Fruit fly (Drosophila melanogaster): ENCODE results near the gene nac.
A peak's percentile ranks its signal among the peaks of the same experiment; 100 is the strongest.

The nac gene

dm6 chr3R:8303848-8304247, at the start of gene nac (continued):
- TF ChIP-seq HLH3B (GFP tag; IDR thresholded peaks at IDR 0.05) (peak; percentile 19; the same call in 1 of the 2 replicates), NFAT (GFP tag; IDR thresholded peaks at IDR 0.05) (peak; percentile 37), Sox102F (GFP tag; optimal IDR thresholded peaks at IDR 0.05) (no peak), CG14710 (tag; optimal IDR thresholded peaks at IDR 0.05) (no peak), CG18262 (tag; optimal IDR thresholded peaks at IDR 0.05) (peak; percentile 11), Ets65A (GFP tag) (peak; percentile 11), Trl (optimal IDR thresholded peaks at IDR 0.05) (no peak), Trl (GFP tag; optimal IDR thresholded peaks at IDR 0.05) (no peak), CG10147 (GFP tag; optimal IDR thresholded peaks at IDR 0.05) (peak; percentile 15), jumu (GFP tag; optimal IDR thresholded peaks at IDR 0.05) (no peak), hb (GFP tag; IDR thresholded peaks at IDR 0.05; ENCODE audit: partially characterized antibody) (no peak), Dref (GFP tag; IDR thresholded peaks at IDR 0.05) (no peak), CG9215 (GFP tag; IDR thresholded peaks at IDR 0.05) (no peak), CG17829 (tag; optimal IDR thresholded peaks at IDR 0.05) (no peak), CG6254 (GFP tag; optimal IDR thresholded peaks at IDR 0.05) (no peak), az2 (GFP tag; optimal IDR thresholded peaks at IDR 0.05) (no peak), grau (tag; optimal IDR thresholded peaks at IDR 0.05) (peak; percentile 31), Sox100B (GFP tag; optimal IDR thresholded peaks at IDR 0.05) (no peak), gce (GFP tag; IDR thresholded peaks at IDR 0.05) (no peak), kah (GFP tag; optimal IDR thresholded peaks at IDR 0.05) (no peak), gro (GFP tag; optimal IDR thresholded peaks at IDR 0.05) (no peak), nerfin-2 (GFP tag; IDR thresholded peaks at IDR 0.05; ENCODE audit: partially characterized antibody) (no peak), CHES-1-like (GFP tag; optimal IDR thresholded peaks at IDR 0.05) (no peak), D19B (GFP tag; optimal IDR thresholded peaks at IDR 0.05) (no peak), CG9932 (GFP tag; IDR thresholded peaks at IDR 0.05) (peak; percentile 49), CG3065 (GFP tag; optimal IDR thresholded peaks at IDR 0.05) (no peak), lbe (GFP tag; optimal IDR thresholded peaks at IDR 0.05) (no peak), org-1 (GFP tag; optimal IDR thresholded peaks at IDR 0.05) (no peak), Sry-β (GFP tag; optimal IDR thresholded peaks at IDR 0.05) (no peak), CG12744 (GFP tag; optimal IDR thresholded peaks at IDR 0.05) (no peak), Ada2b (GFP tag; IDR thresholded peaks at IDR 0.05) (no peak), danr (GFP tag; IDR thresholded peaks at IDR 0.05) (no peak), CG7963 (GFP tag; IDR thresholded peaks at IDR 0.05; ENCODE audit: partially characterized antibody) (no peak), Atf-2 (GFP tag; optimal IDR thresholded peaks at IDR 0.05) (no peak), Adf1 (GFP tag; IDR thresholded peaks at IDR 0.05) (no peak), ems (GFP tag; optimal IDR thresholded peaks at IDR 0.05) (no peak), aop (GFP tag; IDR thresholded peaks at IDR 0.05) (no peak), CG10321 (GFP tag; IDR thresholded peaks at IDR 0.05) (no peak), CG6854 (GFP tag; optimal IDR thresholded peaks at IDR 0.05) (no peak), dpn (GFP tag; optimal IDR thresholded peaks at IDR 0.05) (peak; percentile 1 to 9), CG34224 (GFP tag; IDR thresholded peaks at IDR 0.05; ENCODE audit: partially characterized antibody) (no peak; the same call in 2 of the 3 replicates), jigr1 (GFP tag; IDR thresholded peaks at IDR 0.05) (no peak), CG30431 (GFP tag; optimal IDR thresholded peaks at IDR 0.05) (no peak), CG12219 (GFP tag; optimal IDR thresholded peaks at IDR 0.05) (no peak), CG8089 (GFP tag; optimal IDR thresholded peaks at IDR 0.05) (no peak), CG1603 (tag; optimal IDR thresholded peaks at IDR 0.05) (peak; percentile 9), Bdp1 (GFP tag; optimal IDR thresholded peaks at IDR 0.05) (no peak), sc (optimal IDR thresholded peaks at IDR 0.05) (no peak), sc (GFP tag; optimal IDR thresholded peaks at IDR 0.05) (no peak), CG7372 (GFP tag; IDR thresholded peaks at IDR 0.05) (no peak), z (GFP tag; IDR thresholded peaks at IDR 0.05) (peak; percentile 78), CG5245 (GFP tag; optimal IDR thresholded peaks at IDR 0.05) (no peak), tup (GFP tag; optimal IDR thresholded peaks at IDR 0.05) (no peak)

Data from whole organism, embryonic.